Worm (Caenorhabditis elegans): ENCODE data around the gene tgt-1.

DNA sequence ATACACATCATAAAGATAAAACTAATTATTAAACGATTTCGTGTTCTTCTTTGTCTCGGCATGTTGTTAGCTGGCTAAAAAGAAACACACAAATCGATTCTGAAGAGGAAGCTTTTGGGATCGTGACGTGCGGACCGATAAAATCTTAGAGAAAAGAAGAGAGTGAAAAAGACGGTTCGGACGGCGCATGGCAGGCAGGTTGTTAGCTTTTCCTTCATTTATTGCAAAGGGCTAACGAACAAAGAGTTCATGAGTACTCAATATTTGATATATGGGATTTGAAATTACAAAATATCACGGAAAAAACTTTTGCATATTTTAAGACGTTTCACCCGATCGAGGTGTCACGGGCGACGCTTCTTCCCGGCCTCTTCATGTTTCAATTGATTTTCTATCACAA lies 14.0 kb downstream of the tgt-1 start, which contains the start of gene ZK829.3:
- TF ChIP-seq him-1 (tag; optimal IDR thresholded peaks at IDR 0.05) (no peak), dao-5 (tag; optimal IDR thresholded peaks at IDR 0.05) (no peak), W03F9.2 (tag; optimal IDR thresholded peaks at IDR 0.05) (no peak)
